Fruit fly (Drosophila melanogaster): ENCODE measurements around the gene Vml.
A peak's percentile ranks its signal among the peaks of the same experiment; 100 is the strongest.

Vml gene

DNA sequence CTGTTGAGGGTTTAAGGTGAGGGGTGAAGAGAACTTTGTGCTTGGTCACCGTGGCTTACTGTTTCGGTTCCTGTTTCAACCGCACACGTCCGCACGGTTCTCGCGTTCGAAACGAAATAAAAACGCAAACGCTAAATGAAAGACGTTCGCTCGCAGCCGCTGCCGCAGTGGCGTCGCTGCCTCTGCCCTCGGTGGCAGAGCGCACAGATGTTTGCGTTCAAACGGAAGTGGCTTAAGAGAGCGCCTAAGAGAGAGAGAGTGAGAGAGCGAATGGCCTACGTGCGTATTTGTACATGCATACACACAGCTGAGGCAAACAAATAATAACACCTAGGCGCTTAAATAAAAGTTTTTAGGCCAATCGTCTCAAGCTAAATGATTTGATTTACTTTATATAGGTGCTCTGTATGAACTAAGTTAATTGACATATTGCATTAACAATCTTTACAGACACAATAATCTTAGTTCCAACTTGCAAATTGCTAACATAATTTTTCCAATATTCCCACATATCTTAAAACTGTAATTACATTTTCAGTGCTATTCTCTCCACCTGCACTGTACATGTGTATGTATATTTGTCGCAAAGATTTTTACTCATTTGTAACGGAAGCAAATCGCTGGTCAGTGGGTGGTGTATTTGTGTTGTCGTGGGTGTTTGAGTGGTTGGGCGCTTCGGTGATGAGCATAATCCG lies 17.8 kb downstream of the Vml start, which contains the start of gene CG2865 (continued):
- 0 out of 3 replicates have a peak, but pooled peaks have one; percentile 35 for TF ChIP-seq CG2199 (GFP tag; IDR thresholded peaks at IDR 0.05)
- no peak; the same call in 2 of the 3 replicates for TF ChIP-seq CG34224 (GFP tag; IDR thresholded peaks at IDR 0.05; ENCODE audit: partially characterized antibody)
- peak; percentile 91 for TF ChIP-seq CG8388 (GFP tag; optimal IDR thresholded peaks at IDR 0.05)
- peak; percentile 88 for TF ChIP-seq CG3407 (GFP tag; optimal IDR thresholded peaks at IDR 0.05)
- peak; percentile 85 for TF ChIP-seq Spps (tag; optimal IDR thresholded peaks at IDR 0.05)
- TF ChIP-seq dan (GFP tag; IDR thresholded peaks at IDR 0.05): no peak; the same call in 1 of the 2 replicates
- TF ChIP-seq H15 (GFP tag; IDR thresholded peaks at IDR 0.05): peak; percentile 69; the same call in 1 of the 3 replicates
- TF ChIP-seq BtbVII (GFP tag; optimal IDR thresholded peaks at IDR 0.05): peak; percentile 97
- no peak for TF ChIP-seq usp (GFP tag; optimal IDR thresholded peaks at IDR 0.05)
- TF ChIP-seq CG1233 (GFP tag; optimal IDR thresholded peaks at IDR 0.05): peak; percentile 94
- peak; percentile 96 for TF ChIP-seq CG2712 (tag; optimal IDR thresholded peaks at IDR 0.05)
- no peak for TF ChIP-seq cad (GFP tag; optimal IDR thresholded peaks at IDR 0.05)
- TF ChIP-seq Hand (GFP tag; optimal IDR thresholded peaks at IDR 0.05): peak; percentile 95
- TF ChIP-seq Hey (tag; optimal IDR thresholded peaks at IDR 0.05): peak; percentile 88
- peak; percentile 93 for TF ChIP-seq pho (GFP tag; optimal IDR thresholded peaks at IDR 0.05)
- TF ChIP-seq Myb (GFP tag; optimal IDR thresholded peaks at IDR 0.05): peak; percentile 82
- peak; percentile 48 for TF ChIP-seq gt (GFP tag; IDR thresholded peaks at IDR 0.05)

DNA sequence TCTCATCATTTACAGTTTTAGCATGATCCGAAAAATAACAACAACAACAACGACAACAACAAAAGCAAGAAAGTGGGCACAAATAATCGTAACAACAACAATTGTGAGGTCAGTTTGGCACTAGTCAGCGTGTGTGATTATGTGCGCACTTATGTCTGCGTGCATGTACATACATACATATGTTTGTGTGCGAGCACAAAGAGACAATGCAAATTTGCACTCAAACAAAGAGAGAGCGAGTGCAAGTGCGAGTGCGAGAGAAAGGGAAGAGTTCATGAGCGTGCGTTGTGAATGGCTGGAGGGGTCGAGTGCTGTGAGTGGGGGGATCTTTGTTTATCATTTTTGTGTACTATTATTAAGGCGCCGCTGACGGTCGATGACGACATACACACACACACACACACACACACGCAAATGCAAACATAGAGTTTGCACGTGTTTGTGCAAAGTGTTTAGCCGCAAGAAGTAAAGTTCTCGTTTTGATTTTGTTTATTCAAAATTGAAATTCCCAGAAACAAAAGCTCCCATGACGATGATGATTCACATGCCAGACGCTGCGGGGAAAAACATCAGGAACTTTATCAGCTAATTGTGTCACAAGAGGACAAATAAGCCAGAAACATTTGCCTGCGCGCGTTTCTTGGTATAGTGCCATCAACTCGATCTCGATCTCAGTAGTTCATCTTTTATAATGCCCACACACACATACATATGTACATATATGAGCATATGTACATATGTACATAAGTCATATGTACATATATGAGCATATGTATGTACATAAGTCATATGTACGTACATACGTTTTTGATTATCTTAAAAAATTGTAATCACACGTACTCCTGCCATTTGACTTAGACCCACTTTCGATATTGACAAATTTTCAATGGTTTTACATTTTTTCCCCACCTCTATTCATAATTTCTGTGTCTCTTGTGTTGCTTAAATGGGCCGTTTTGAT lies 19.1 kb downstream of the Vml start:
- TF ChIP-seq CG10209 (GFP tag; optimal IDR thresholded peaks at IDR 0.05) (peak; percentile 20), pros (GFP tag; optimal IDR thresholded peaks at IDR 0.05) (no peak), sens (GFP tag) (peak; percentile 87), chif (GFP tag; optimal IDR thresholded peaks at IDR 0.05) (peak; percentile 15 to 30), cg (GFP tag; optimal IDR thresholded peaks at IDR 0.05) (peak; percentile 66), ATbp (GFP tag; optimal IDR thresholded peaks at IDR 0.05) (peak; percentile 69), CG11504 (tag; optimal IDR thresholded peaks at IDR 0.05) (no peak), Stat92E (GFP tag; optimal IDR thresholded peaks at IDR 0.05) (peak in 1 of 3 experiments; percentile 76), nau (GFP tag; optimal IDR thresholded peaks at IDR 0.05) (peak; percentile 18), org-1 (GFP tag; optimal IDR thresholded peaks at IDR 0.05) (peak; percentile 15), CG2678 (tag; optimal IDR thresholded peaks at IDR 0.05) (peak; percentile 21), ab (GFP tag; optimal IDR thresholded peaks at IDR 0.05) (no peak), bsh (GFP tag; optimal IDR thresholded peaks at IDR 0.05) (peak in 1 of 2 experiments; percentile 29), eve (GFP tag; optimal IDR thresholded peaks at IDR 0.05) (peak in 1 of 2 experiments; percentile 81), CG1792 (GFP tag; optimal IDR thresholded peaks at IDR 0.05) (peak; percentile 35), crol (GFP tag; IDR thresholded peaks at IDR 0.05) (peak; percentile 68; the same call in 1 of the 2 replicates), CG1603 (tag; optimal IDR thresholded peaks at IDR 0.05) (peak; percentile 47), fd102C (GFP tag; optimal IDR thresholded peaks at IDR 0.05) (peak; percentile 63), CG4707 (GFP tag; optimal IDR thresholded peaks at IDR 0.05) (peak; percentile 58), dmrt99B (tag; optimal IDR thresholded peaks at IDR 0.05) (peak; percentile 10), CoRest (tag; optimal IDR thresholded peaks at IDR 0.05) (peak; percentile 8), CG34224 (GFP tag; IDR thresholded peaks at IDR 0.05; ENCODE audit: partially characterized antibody) (no peak), CG10366 (GFP tag; IDR thresholded peaks at IDR 0.05) (no peak), bcd (GFP tag; optimal IDR thresholded peaks at IDR 0.05) (peak; percentile 16), lab (GFP tag; optimal IDR thresholded peaks at IDR 0.05) (peak; percentile 4), dpn (GFP tag; optimal IDR thresholded peaks at IDR 0.05) (peak in 1 of 2 experiments; percentile 24), CG6813 (GFP tag; optimal IDR thresholded peaks at IDR 0.05) (peak; percentile 9), en (GFP tag; optimal IDR thresholded peaks at IDR 0.05) (no peak)

All from whole organism, embryonic.